Worm (Caenorhabditis elegans) whole organism, early embryonic: ENCODE measurements around the gene B0252.5.

Experiments used
- B0310.2 ChIP-seq: sonication (generic microtip); optimal IDR thresholded peaks from 2 replicates; lab custom pipeline; 2016; ENCODE audit warnings: mild to moderate bottlenecking, missing genetic modification characterization, missing compliant biosample characterization
- F13C5.2 ChIP-seq: sonication (generic microtip); optimal IDR thresholded peaks from 2 replicates; lab custom pipeline; 2017; ENCODE audit warnings: mild to moderate bottlenecking, missing genetic modification characterization, inconsistent platforms, missing compliant biosample characterization
- aly-1 ChIP-seq: sonication (generic microtip); optimal IDR thresholded peaks from 2 replicates; lab custom pipeline; 2016; ENCODE audit warnings: missing genetic modification characterization, missing compliant biosample characterization
- ama-1 ChIP-seq: fragments of 150-350 bp; optimal IDR thresholded peaks from 2 replicates; lab custom pipeline; 2014
- ceh-13 ChIP-seq: fragments of 200-800 bp; sonication (Bioruptor generic); optimal IDR thresholded peaks from 2 replicates; lab custom pipeline; 2018; ENCODE audit warnings: mild to moderate bottlenecking, missing genetic modification characterization, missing compliant biosample characterization
- ceh-36 ChIP-seq: sonication (generic microtip); optimal IDR thresholded peaks from 2 replicates; lab custom pipeline; 2016; ENCODE audit warnings: missing genetic modification characterization, inconsistent platforms, missing compliant biosample characterization
- ets-7 ChIP-seq: sonication (generic microtip); optimal IDR thresholded peaks from 2 replicates; lab custom pipeline; 2016; ENCODE audit warnings: missing genotype, missing genetic modification characterization, missing compliant biosample characterization
- flt-1 ChIP-seq: fragments of 200-800 bp; sonication (Bioruptor generic); IDR thresholded peaks from 2 replicates; pipeline ENCODE4 v1.3.6; 2022; ENCODE audit warnings: missing genetic modification characterization, missing compliant biosample characterization
- hmbx-1 ChIP-seq: sonication (generic microtip); optimal IDR thresholded peaks from 2 replicates; lab custom pipeline; 2016; ENCODE audit warnings: mild to moderate bottlenecking, missing genetic modification characterization, missing compliant biosample characterization
- hmg-4 ChIP-seq: fragments of 200-800 bp; sonication (Bioruptor generic); optimal IDR thresholded peaks from 2 replicates; lab custom pipeline; 2018; ENCODE audit warnings: mild to moderate bottlenecking, missing genetic modification characterization, missing compliant biosample characterization
- hnd-1 ChIP-seq: sonication (generic microtip); optimal IDR thresholded peaks from 2 replicates; lab custom pipeline; 2016; ENCODE audit warnings: missing genetic modification characterization, missing compliant biosample characterization
- pes-1 ChIP-seq: fragments of 200-800 bp; sonication (Bioruptor generic); IDR thresholded peaks from 2 replicates; pipeline ENCODE4 v1.3.6; 2022; ENCODE audit warnings: missing genetic modification reagents, missing genetic modification characterization, missing compliant biosample characterization
- scrt-1 ChIP-seq: fragments of 200-800 bp; sonication (Bioruptor generic); IDR thresholded peaks from 2 replicates; pipeline ENCODE4 v1.3.6; 2022; ENCODE audit warnings: missing genetic modification characterization, missing compliant biosample characterization
- sea-1 ChIP-seq: fragments of 200-800 bp; sonication (Bioruptor generic); conservative IDR thresholded peaks from 2 replicates; pipeline ENCODE4 v1.3.6; 2022; ENCODE audit warnings: missing genetic modification characterization, missing compliant biosample characterization
- tbx-11 ChIP-seq: fragments of 200-800 bp; sonication (Bioruptor generic); IDR thresholded peaks from 2 replicates; pipeline ENCODE4 v1.3.6; 2022; ENCODE audit warnings: missing genetic modification characterization, missing compliant biosample characterization
- tbx-37 ChIP-seq: fragments of 200-800 bp; sonication (Bioruptor generic); conservative IDR thresholded peaks from 2 replicates; pipeline ENCODE4 v1.3.6; 2022; ENCODE audit warnings: missing genetic modification reagents, missing genetic modification characterization, missing compliant biosample characterization
- tra-4 ChIP-seq: sonication (generic microtip); optimal IDR thresholded peaks from 2 replicates; lab custom pipeline; 2017; ENCODE audit warnings: missing genetic modification characterization, missing compliant biosample characterization

The B0252.5 gene

ce11 chrII:6935975-6936374 is 17.3 kb upstream of the B0252.5 start:
- no peak for TF ChIP-seq F13C5.2 (tag; lab: Kevin White, UChicago)
- no peak for TF ChIP-seq hnd-1 (tag; lab: Kevin White, UChicago)
- TF ChIP-seq flt-1 = no peak
- no peak for TF ChIP-seq sea-1 (GFP tag; lab: Robert Waterston, UW)
- TF ChIP-seq ama-1 (lab: Kevin White, UChicago) = no peak
- TF ChIP-seq pes-1 (GFP tag; lab: Robert Waterston, UW) = no peak
- TF ChIP-seq ceh-13 (GFP tag; lab: Kevin White, UChicago) = no peak
- TF ChIP-seq ets-7 (tag; lab: Kevin White, UChicago) = no peak
- TF ChIP-seq tbx-11 (GFP tag; lab: Robert Waterston, UW) = no peak
- no peak for TF ChIP-seq aly-1
- TF ChIP-seq hmbx-1 (tag; lab: Kevin White, UChicago) = no peak

DNA sequence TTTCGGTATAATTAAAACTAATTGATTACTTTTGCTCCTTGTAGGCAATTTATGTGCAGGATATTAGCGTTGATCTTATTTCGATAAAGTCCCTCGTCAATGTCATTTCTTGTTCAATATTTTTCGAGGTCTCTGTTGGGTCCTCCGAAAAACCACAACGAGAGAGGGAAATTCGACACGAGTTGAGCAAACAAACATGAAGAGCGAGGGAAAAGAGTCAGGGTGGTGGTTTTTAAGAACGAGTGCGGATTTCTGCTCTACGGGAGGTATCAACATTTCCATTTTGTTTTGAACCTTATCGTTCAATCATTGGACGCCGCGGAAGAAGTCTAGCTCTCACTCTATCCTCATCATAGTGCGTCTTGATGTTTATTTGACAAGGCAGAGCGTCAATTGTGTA is 16.1 kb upstream of the B0252.5 start:
- TF ChIP-seq B0310.2 (no peak), sea-1 (GFP tag; lab: Robert Waterston, UW) (no peak), F13C5.2 (tag; lab: Kevin White, UChicago) (no peak), hmg-4 (no peak), tbx-37 (no peak), aly-1 (no peak), tbx-11 (GFP tag; lab: Robert Waterston, UW) (no peak), hnd-1 (tag; lab: Kevin White, UChicago) (no peak), scrt-1 (no peak), ceh-36 (tag; lab: Kevin White, UChicago) (no peak), hmbx-1 (tag; lab: Kevin White, UChicago) (no peak), flt-1 (no peak), pes-1 (GFP tag; lab: Robert Waterston, UW) (no peak), ets-7 (tag; lab: Kevin White, UChicago) (no peak), ama-1 (lab: Kevin White, UChicago) (no peak), ceh-13 (GFP tag; lab: Kevin White, UChicago) (no peak), tra-4 (tag; lab: Kevin White, UChicago) (no peak)

- TF ChIP-seq F13C5.2 (tag; lab: Kevin White, UChicago) (no peak), ceh-13 (GFP tag; lab: Kevin White, UChicago) (no peak), sea-1 (GFP tag; lab: Robert Waterston, UW) (no peak), B0310.2 (no peak), tra-4 (tag; lab: Kevin White, UChicago) (no peak), hmg-4 (no peak), ceh-36 (tag; lab: Kevin White, UChicago) (no peak), aly-1 (no peak), tbx-37 (no peak), tbx-11 (GFP tag; lab: Robert Waterston, UW) (no peak), flt-1 (no peak), hmbx-1 (tag; lab: Kevin White, UChicago) (no peak), ets-7 (tag; lab: Kevin White, UChicago) (no peak)
These were observed 14.3 kb upstream of the B0252.5 start for ce11 chrII:6932978-6933377.

ce11 chrII:6930072-6930471 is 11.4 kb upstream of the B0252.5 start:
- TF ChIP-seq tra-4 (tag; lab: Kevin White, UChicago) (no peak), hmg-4 (no peak), hnd-1 (tag; lab: Kevin White, UChicago) (no peak)

DNA sequence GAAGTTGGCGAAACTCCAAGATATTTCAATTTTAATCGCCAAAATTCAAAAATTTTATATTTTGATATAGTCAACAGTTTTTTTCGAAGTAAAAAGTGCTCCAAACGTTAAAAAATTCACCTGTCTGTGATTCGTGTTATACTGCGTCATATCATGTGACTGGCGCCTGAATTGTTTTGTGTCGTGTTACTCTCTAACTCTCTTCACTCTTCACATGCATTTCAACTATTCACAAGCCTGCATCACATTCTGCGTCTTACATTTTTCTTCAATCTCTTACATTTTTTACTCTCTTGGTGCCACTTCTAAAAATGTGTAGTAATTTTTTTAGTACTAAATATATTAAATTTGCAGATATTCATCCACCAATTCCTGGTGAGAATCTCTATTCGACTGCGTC is 9.7 kb upstream of the B0252.5 start, which contains the start of gene flcn-1:
flcn-1 (plus strand) TSS at position 348 of the 400 bp plus-strand sequence.
- TF ChIP-seq ceh-13 (GFP tag; lab: Kevin White, UChicago) (no peak), pes-1 (GFP tag; lab: Robert Waterston, UW) (no peak), hmg-4 (no peak), flt-1 (no peak), ets-7 (tag; lab: Kevin White, UChicago) (no peak), sea-1 (GFP tag; lab: Robert Waterston, UW) (no peak), F13C5.2 (tag; lab: Kevin White, UChicago) (no peak), B0310.2 (no peak), hmbx-1 (tag; lab: Kevin White, UChicago) (no peak), aly-1 (no peak), tra-4 (tag; lab: Kevin White, UChicago) (no peak), hnd-1 (tag; lab: Kevin White, UChicago) (no peak), tbx-11 (GFP tag; lab: Robert Waterston, UW) (no peak), ceh-36 (tag; lab: Kevin White, UChicago) (no peak), ama-1 (lab: Kevin White, UChicago) (no peak), tbx-37 (no peak), scrt-1 (no peak)

DNA sequence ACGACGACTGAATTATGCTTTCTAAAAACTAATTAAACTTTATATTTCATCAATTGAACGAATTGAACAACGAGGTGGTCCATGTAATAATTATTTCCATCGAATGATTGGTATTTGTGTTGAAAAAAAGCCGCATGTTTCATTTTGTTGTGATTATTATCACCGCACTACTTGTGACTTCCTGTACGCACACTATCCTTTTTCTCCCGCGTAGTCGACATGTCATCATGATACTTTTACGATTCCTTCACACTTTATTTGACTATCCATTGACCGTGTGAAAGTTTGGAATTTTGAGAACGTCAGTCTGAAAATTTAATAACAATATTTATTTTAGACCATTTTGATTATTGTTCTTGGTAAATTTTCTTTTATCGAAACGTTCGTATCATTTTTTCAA is 8.9 kb upstream of the B0252.5 start, which contains the start of gene F22D3.4:
F22D3.4 (minus strand) TSS at position 1 of the 400 bp plus-strand sequence.
- TF ChIP-seq hmg-4 (no peak), tra-4 (tag; lab: Kevin White, UChicago) (no peak), sea-1 (GFP tag; lab: Robert Waterston, UW) (no peak), ets-7 (tag; lab: Kevin White, UChicago) (no peak), tbx-37 (no peak), hnd-1 (tag; lab: Kevin White, UChicago) (no peak), tbx-11 (GFP tag; lab: Robert Waterston, UW) (no peak), hmbx-1 (tag; lab: Kevin White, UChicago) (no peak), ama-1 (lab: Kevin White, UChicago) (no peak), ceh-13 (GFP tag; lab: Kevin White, UChicago) (no peak), B0310.2 (no peak), flt-1 (no peak), scrt-1 (no peak), F13C5.2 (tag; lab: Kevin White, UChicago) (no peak), aly-1 (no peak), ceh-36 (tag; lab: Kevin White, UChicago) (no peak), pes-1 (GFP tag; lab: Robert Waterston, UW) (no peak)

- TF ChIP-seq aly-1 = no peak
- TF ChIP-seq F13C5.2 (tag; lab: Kevin White, UChicago) = no peak
- TF ChIP-seq ceh-13 (GFP tag; lab: Kevin White, UChicago) = no peak
- TF ChIP-seq scrt-1 = no peak
- no peak for TF ChIP-seq ceh-36 (tag; lab: Kevin White, UChicago)
- TF ChIP-seq ets-7 (tag; lab: Kevin White, UChicago) = no peak
- no peak for TF ChIP-seq tbx-11 (GFP tag; lab: Robert Waterston, UW)
These were observed 8.4 kb upstream of the B0252.5 start for ce11 chrII:6927034-6927433.
